Worm (Caenorhabditis elegans) whole organism, L1 larva: Measurements from ENCODE around the gene spr-3.

Experiments used
- C16A3.4 ChIP-seq: fragments of 150-350 bp; optimal IDR thresholded peaks from 2 replicates; lab custom pipeline; 2014; ENCODE audit warnings: missing biosample characterization, missing genetic modification characterization
- alr-1 ChIP-seq: fragments of 200-800 bp; sonication (Bioruptor generic); optimal IDR thresholded peaks from 2 replicates; lab custom pipeline; 2018; ENCODE audit warnings: borderline replicate concordance, mild to moderate bottlenecking, missing genetic modification characterization, missing compliant biosample characterization
- aly-2 ChIP-seq: fragments of 150-350 bp; optimal IDR thresholded peaks from 2 replicates; lab custom pipeline; 2014; ENCODE audit warnings: missing biosample characterization, missing genetic modification characterization
- ces-1 ChIP-seq: fragments of 150-350 bp; optimal IDR thresholded peaks from 2 replicates; lab custom pipeline; 2014; ENCODE audit warnings: missing biosample characterization, missing genetic modification reagents, missing genetic modification characterization
- elt-3 ChIP-seq, 6 experiments: fragments of 150-350 bp in 1 of 6; sonication (generic microtip); optimal IDR thresholded peaks; 2 replicates each; lab custom pipeline; 2017 to 2018; ENCODE audit warnings: missing biosample characterization in 6 of 6, missing genetic modification characterization in 6 of 6, inconsistent platforms in 1 of 6
- fos-1 ChIP-seq: fragments of 150-350 bp; optimal IDR thresholded peaks from 2 replicates; lab custom pipeline; 2014; ENCODE audit warnings: missing biosample characterization, missing genetic modification characterization
- grh-1 ChIP-seq: fragments of 200-800 bp; sonication (Bioruptor generic); IDR thresholded peaks from 2 replicates; pipeline ENCODE4 v1.3.6; 2022; ENCODE audit warnings: missing genetic modification reagents, missing genetic modification characterization, missing compliant biosample characterization
- lin-15B ChIP-seq: fragments of 150-350 bp; sonication (generic microtip); optimal IDR thresholded peaks from 3 replicates; lab custom pipeline; 2014; ENCODE audit warnings: missing biosample characterization, missing genetic modification characterization
- lsy-2 ChIP-seq, 2 experiments: fragments of 150-350 bp; optimal IDR thresholded peaks; 2 replicates each; lab custom pipeline; 2014; ENCODE audit warnings: missing biosample characterization in 2 of 2, missing genetic modification characterization in 2 of 2
- nhr-11 ChIP-seq: fragments of 150-350 bp; optimal IDR thresholded peaks from 2 replicates; lab custom pipeline; 2014; ENCODE audit warnings: missing biosample characterization, missing genetic modification characterization
- nhr-28 ChIP-seq: fragments of 150-350 bp; optimal IDR thresholded peaks from 2 replicates; lab custom pipeline; 2014; ENCODE audit warnings: missing biosample characterization, missing genetic modification characterization
- nhr-76 ChIP-seq: sonication (generic microtip); optimal IDR thresholded peaks from 2 replicates; lab custom pipeline; 2017; ENCODE audit warnings: missing biosample characterization, missing genetic modification characterization
- pag-3 ChIP-seq: sonication (generic microtip); optimal IDR thresholded peaks from 2 replicates; lab custom pipeline; 2017; ENCODE audit warnings: missing genetic modification characterization, mild to moderate bottlenecking, missing compliant biosample characterization, antibody characterized with exemption, borderline replicate concordance; ENCODE audit not compliant: insufficient read depth
- unc-86 ChIP-seq: sonication (generic microtip); optimal IDR thresholded peaks from 2 replicates; lab custom pipeline; 2016; ENCODE audit warnings: missing genetic modification characterization, missing compliant biosample characterization

DNA sequence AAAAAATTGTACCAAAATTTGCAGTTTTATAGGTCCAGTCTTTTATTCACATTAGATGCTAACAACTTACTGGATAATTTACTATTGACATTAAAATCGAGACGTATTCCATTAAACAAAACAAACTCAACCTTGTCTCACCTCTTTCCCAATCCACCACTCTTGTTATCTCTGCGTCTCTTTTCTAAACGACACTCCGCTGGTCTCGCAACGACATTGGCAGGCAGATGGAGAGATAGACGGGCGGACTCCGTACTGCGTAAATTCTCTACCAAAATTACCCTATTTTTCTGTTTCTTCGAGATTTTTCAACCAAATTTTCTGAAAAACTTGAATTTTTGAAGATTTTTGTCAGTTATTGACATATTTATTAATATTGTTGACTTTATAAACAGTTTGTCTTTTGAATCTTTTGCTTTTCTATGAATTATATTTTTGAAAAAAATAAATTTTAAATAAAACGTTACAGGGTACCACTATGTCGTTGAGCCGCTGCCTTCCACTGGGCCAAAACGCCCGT is 44.5 kb upstream of the spr-3 start, which contains the start of gene asb-2:
- TF ChIP-seq nhr-28 (no peak), grh-1 (GFP tag; lab: Robert Waterston, UW) (peak; percentile 70), fos-1 (tag; lab: Kevin White, UChicago) (peak; percentile 90), elt-3 (tag; optimal IDR thresholded peaks at IDR 0.05; lab: Kevin White, UChicago) (peak in 5 of 6 experiments; percentile 43 to 87 (median 61)), aly-2 (peak; percentile 47), alr-1 (tag; lab: Kevin White, UChicago) (no peak), unc-86 (peak; percentile 66), pag-3 (no peak), C16A3.4 (tag; lab: Kevin White, UChicago) (peak; percentile 89), lin-15B (tag; lab: Kevin White, UChicago) (peak; percentile 87), nhr-11 (peak; percentile 67), nhr-76 (tag; lab: Kevin White, UChicago) (no peak), lsy-2 (tag; optimal IDR thresholded peaks at IDR 0.05; lab: Kevin White, UChicago) (peak; percentile 85 to 92), ces-1 (GFP tag; lab: Kevin White, UChicago) (no peak)
